Fruit fly (Drosophila melanogaster) whole organism, embryonic: ENCODE results near the gene CG10283.

Source experiments
- Atf-2 ChIP-seq: fragments of 200-800 bp; sonication (Bioruptor generic); optimal IDR thresholded peaks from 2 replicates; lab custom pipeline; 2016; ENCODE audit warnings: missing biosample characterization, missing genetic modification characterization
- Blimp-1 ChIP-seq: fragments of 200-800 bp; sonication (Bioruptor generic); optimal IDR thresholded peaks from 3 replicates; lab custom pipeline; 2018; ENCODE audit warnings: missing biosample characterization, missing genetic modification characterization, mild to moderate bottlenecking, moderate library complexity, missing genetic modification reagents
- Bteb2 ChIP-seq: fragments of 200-800 bp; sonication (Bioruptor generic); optimal IDR thresholded peaks from 2 replicates; lab custom pipeline; 2016; ENCODE audit warnings: missing biosample characterization, missing genetic modification characterization
- CG11398 ChIP-seq: fragments of 200-800 bp; sonication (Bioruptor generic); optimal IDR thresholded peaks from 2 replicates; lab custom pipeline; 2016; ENCODE audit warnings: missing biosample characterization, missing genetic modification characterization
- CG11695 ChIP-seq: fragments of 200-800 bp; sonication (Bioruptor generic); IDR thresholded peaks from 3 replicates; pipeline ENCODE4 v1.3.6; 2022; ENCODE audit warnings: missing biosample characterization, missing genetic modification characterization
- CG14441 ChIP-seq: fragments of 200-800 bp; sonication (Bioruptor generic); IDR thresholded peaks from 2 replicates; pipeline ENCODE4 v1.3.6; 2022; ENCODE audit warnings: missing biosample characterization, missing genetic modification characterization
- CG14965 ChIP-seq: fragments of 200-800 bp; sonication (Bioruptor generic); optimal IDR thresholded peaks from 2 replicates; lab custom pipeline; 2016; ENCODE audit warnings: missing biosample characterization, missing genetic modification characterization, borderline replicate concordance
- CG15479 ChIP-seq: fragments of 200-800 bp; sonication (Bioruptor generic); optimal IDR thresholded peaks from 3 replicates; lab custom pipeline; 2019; ENCODE audit warnings: missing biosample characterization, mild to moderate bottlenecking, missing genetic modification characterization, moderate library complexity
- CG2712 ChIP-seq: fragments of 200-800 bp; optimal IDR thresholded peaks from 3 replicates; lab custom pipeline; 2019; ENCODE audit warnings: missing biosample characterization, mild to moderate bottlenecking, missing genetic modification characterization, moderate library complexity
- CG31441 ChIP-seq: fragments of 200-800 bp; sonication (Bioruptor generic); IDR thresholded peaks from 2 replicates; pipeline ENCODE4 v1.3.6; 2022; ENCODE audit warnings: missing biosample characterization, missing genetic modification characterization
- CG34422 ChIP-seq: fragments of 200-800 bp; sonication (Bioruptor generic); IDR thresholded peaks from 3 replicates; pipeline ENCODE4 v1.3.6; 2022; ENCODE audit warnings: missing biosample characterization, missing genetic modification characterization
- CG7271 ChIP-seq: fragments of 200-800 bp; sonication (Bioruptor generic); optimal IDR thresholded peaks from 2 replicates; lab custom pipeline; 2018; ENCODE audit warnings: missing biosample characterization, mild to moderate bottlenecking, missing genetic modification characterization, moderate library complexity
- CG7839 ChIP-seq: fragments of 200-800 bp; sonication (Bioruptor generic); optimal IDR thresholded peaks from 3 replicates; lab custom pipeline; 2018; ENCODE audit warnings: missing biosample characterization, mild to moderate bottlenecking, missing genetic modification characterization, moderate library complexity
- CG8290 ChIP-seq, 3 experiments: fragments of 200-800 bp; sonication (Bioruptor generic); optimal IDR thresholded peaks; 2 replicates each; lab custom pipeline; 2016 to 2019; ENCODE audit warnings: missing biosample characterization in 3 of 3, missing genetic modification characterization in 3 of 3, mild to moderate bottlenecking in 2 of 3, moderate library complexity in 1 of 3
- CG8944 ChIP-seq: fragments of 200-800 bp; sonication (Bioruptor generic); optimal IDR thresholded peaks from 3 replicates; lab custom pipeline; 2016; ENCODE audit warnings: missing biosample characterization, missing genetic modification characterization
- CG9797 ChIP-seq: fragments of 200-800 bp; sonication (Bioruptor generic); optimal IDR thresholded peaks from 3 replicates; lab custom pipeline; 2018; ENCODE audit warnings: missing biosample characterization, mild to moderate bottlenecking, missing genetic modification characterization
- CG9932 ChIP-seq: fragments of 200-800 bp; sonication (Bioruptor generic); IDR thresholded peaks from 2 replicates; pipeline ENCODE4 v1.3.6; 2022; ENCODE audit warnings: missing biosample characterization, missing genetic modification characterization
- Dbx ChIP-seq: fragments of 200-800 bp; sonication (Bioruptor generic); IDR thresholded peaks from 3 replicates; pipeline ENCODE4 v1.3.6; 2022; ENCODE audit warnings: missing biosample characterization, missing genetic modification characterization
- Doc2 ChIP-seq: fragments of 200-800 bp; sonication (Bioruptor generic); IDR thresholded peaks from 2 replicates; pipeline ENCODE4 v1.3.6; 2022; ENCODE audit warnings: missing biosample characterization, missing genetic modification characterization
- Dp ChIP-seq: fragments of 200-800 bp; sonication (Bioruptor generic); optimal IDR thresholded peaks from 2 replicates; lab custom pipeline; 2018; ENCODE audit warnings: missing biosample characterization, mild to moderate bottlenecking, missing genetic modification characterization, moderate library complexity
- E2f1 ChIP-seq: fragments of 200-800 bp; sonication (Bioruptor generic); IDR thresholded peaks from 2 replicates; pipeline ENCODE4 v1.3.6; 2022; ENCODE audit warnings: missing biosample characterization, missing genetic modification characterization
- E2f2 ChIP-seq: fragments of 200-800 bp; sonication (Bioruptor generic); IDR thresholded peaks from 2 replicates; pipeline ENCODE4 v1.3.6; 2022; ENCODE audit warnings: missing biosample characterization, missing genetic modification characterization
- Gsc ChIP-seq: fragments of 200-800 bp; sonication (Bioruptor generic); IDR thresholded peaks from 2 replicates; pipeline ENCODE4 v1.3.6; 2022; ENCODE audit warnings: missing biosample characterization, missing genetic modification characterization
- HLHmδ ChIP-seq: fragments of 200-800 bp; sonication (Bioruptor generic); optimal IDR thresholded peaks from 2 replicates; lab custom pipeline; 2018; ENCODE audit warnings: missing biosample characterization, mild to moderate bottlenecking, missing genetic modification characterization, moderate library complexity
- Hr51 ChIP-seq, 2 experiments: fragments of 200-800 bp; sonication (Bioruptor generic); optimal IDR thresholded peaks; 2 replicates in 1 of 2; 3 replicates in 1 of 2; lab custom pipeline; 2016 to 2018; ENCODE audit warnings: missing biosample characterization in 2 of 2, missing genetic modification characterization in 2 of 2, mild to moderate bottlenecking in 1 of 2, moderate library complexity in 1 of 2
- Lim3 ChIP-seq: fragments of 200-800 bp; sonication (Bioruptor generic); IDR thresholded peaks from 2 replicates; pipeline ENCODE4 v1.3.6; 2022; ENCODE audit warnings: missing biosample characterization, missing genetic modification characterization
- Mrtf ChIP-seq: fragments of 200-800 bp; sonication (Bioruptor generic); IDR thresholded peaks from 3 replicates; pipeline ENCODE4 v1.3.6; 2022; ENCODE audit warnings: missing biosample characterization, missing genetic modification characterization
- Myb ChIP-seq: fragments of 200-800 bp; sonication (Bioruptor generic); optimal IDR thresholded peaks from 2 replicates; lab custom pipeline; 2016; ENCODE audit warnings: missing biosample characterization, missing genetic modification characterization
- Neu2 ChIP-seq: fragments of 200-800 bp; sonication (Bioruptor generic); optimal IDR thresholded peaks from 3 replicates; lab custom pipeline; 2016; ENCODE audit warnings: missing biosample characterization, missing genetic modification characterization, borderline replicate concordance
- Rfx ChIP-seq: fragments of 200-800 bp; sonication (Bioruptor generic); IDR thresholded peaks from 2 replicates; pipeline ENCODE4 v1.3.6; 2022; ENCODE audit warnings: missing biosample characterization, missing genetic modification characterization
- ac ChIP-seq: fragments of 200-800 bp; sonication (Bioruptor generic); optimal IDR thresholded peaks from 3 replicates; lab custom pipeline; 2017; ENCODE audit warnings: missing biosample characterization, mild to moderate bottlenecking, missing genetic modification characterization
- az2 ChIP-seq: fragments of 200-800 bp; sonication (Bioruptor generic); optimal IDR thresholded peaks from 3 replicates; lab custom pipeline; 2016; ENCODE audit warnings: missing biosample characterization, missing genetic modification characterization
- dati ChIP-seq: fragments of 200-800 bp; sonication (Bioruptor generic); IDR thresholded peaks from 2 replicates; pipeline ENCODE4 v1.3.6; 2022; ENCODE audit warnings: missing biosample characterization, missing genetic modification characterization
- dmrt99B ChIP-seq: fragments of 200-800 bp; sonication (Bioruptor generic); optimal IDR thresholded peaks from 2 replicates; lab custom pipeline; 2018; ENCODE audit warnings: missing biosample characterization, mild to moderate bottlenecking, missing genetic modification characterization, moderate library complexity
- dpn ChIP-seq, 2 experiments: fragments of 200-800 bp; sonication (Bioruptor generic); optimal IDR thresholded peaks; 3 replicates each; lab custom pipeline; 2016; ENCODE audit warnings: missing biosample characterization in 2 of 2, missing genetic modification characterization in 2 of 2
- esg ChIP-seq: fragments of 200-800 bp; sonication (Bioruptor generic); conservative IDR thresholded peaks from 2 replicates; pipeline ENCODE4 v1.3.6; 2022; ENCODE audit warnings: missing biosample characterization, missing genetic modification characterization
- exex ChIP-seq: fragments of 200-800 bp; sonication (Bioruptor generic); optimal IDR thresholded peaks from 4 replicates; lab custom pipeline; 2018; ENCODE audit warnings: missing biosample characterization, mild to moderate bottlenecking, missing genetic modification characterization, moderate library complexity
- hkb ChIP-seq, 2 experiments: fragments of 200-800 bp in 1 of 2; fragments of >200 bp in 1 of 2; sonication (Bioruptor generic) in 1 of 2; IDR thresholded peaks in 1 of 2; optimal IDR thresholded peaks in 1 of 2; 2 replicates each; pipeline versions ENCODE4 v1.3.6 to Lab custom; 2017 to 2022; ENCODE audit warnings: missing biosample characterization in 1 of 2, missing genetic modification characterization in 1 of 2
- ind ChIP-seq: fragments of 200-800 bp; sonication (Bioruptor generic); optimal IDR thresholded peaks from 3 replicates; lab custom pipeline; 2016; ENCODE audit warnings: missing biosample characterization, missing genetic modification characterization
- ken ChIP-seq: fragments of 200-800 bp; sonication (Bioruptor generic); IDR thresholded peaks from 3 replicates; pipeline ENCODE4 v1.3.6; 2022; ENCODE audit warnings: missing biosample characterization, missing genetic modification characterization
- knrl ChIP-seq: fragments of 200-800 bp; sonication (Bioruptor generic); IDR thresholded peaks from 3 replicates; pipeline ENCODE4 v1.3.6; 2022; ENCODE audit warnings: missing biosample characterization, missing genetic modification characterization; ENCODE audit not compliant: partially characterized antibody
- lmd ChIP-seq: fragments of 200-800 bp; sonication (Bioruptor generic); IDR thresholded peaks from 2 replicates; pipeline ENCODE4 v1.3.6; 2022; ENCODE audit warnings: missing biosample characterization, missing genetic modification characterization
- otp ChIP-seq: fragments of 200-800 bp; sonication (Bioruptor generic); IDR thresholded peaks from 3 replicates; pipeline ENCODE4, ENCODE4 v1.3.6; 2022; ENCODE audit warnings: missing biosample characterization, missing genetic modification characterization
- slbo ChIP-seq: fragments of 200-800 bp; sonication (Bioruptor generic); IDR thresholded peaks from 2 replicates; pipeline ENCODE4 v1.3.6; 2022; ENCODE audit warnings: missing biosample characterization, missing genetic modification characterization
- sob ChIP-seq: fragments of 200-800 bp; sonication (Bioruptor generic); IDR thresholded peaks from 2 replicates; pipeline ENCODE4 v1.3.6; 2022; ENCODE audit warnings: missing biosample characterization, missing genetic modification characterization
- toy ChIP-seq: fragments of 200-800 bp; sonication (Bioruptor generic); IDR thresholded peaks from 2 replicates; pipeline ENCODE4 v1.3.6; 2022; ENCODE audit warnings: missing biosample characterization, missing genetic modification characterization
- trem ChIP-seq: fragments of 200-800 bp; optimal IDR thresholded peaks from 3 replicates; lab custom pipeline; 2019; ENCODE audit warnings: missing biosample characterization, mild to moderate bottlenecking, missing genetic modification characterization, moderate library complexity
- tx ChIP-seq: fragments of 200-800 bp; sonication (Bioruptor generic); optimal IDR thresholded peaks from 2 replicates; lab custom pipeline; 2016; ENCODE audit warnings: missing biosample characterization, missing genetic modification characterization
- wdn ChIP-seq: fragments of 200-800 bp; sonication (Bioruptor generic); IDR thresholded peaks from 2 replicates; pipeline ENCODE4 v1.3.6; 2022; ENCODE audit warnings: missing biosample characterization, missing genetic modification characterization

Gene CG10283

DNA sequence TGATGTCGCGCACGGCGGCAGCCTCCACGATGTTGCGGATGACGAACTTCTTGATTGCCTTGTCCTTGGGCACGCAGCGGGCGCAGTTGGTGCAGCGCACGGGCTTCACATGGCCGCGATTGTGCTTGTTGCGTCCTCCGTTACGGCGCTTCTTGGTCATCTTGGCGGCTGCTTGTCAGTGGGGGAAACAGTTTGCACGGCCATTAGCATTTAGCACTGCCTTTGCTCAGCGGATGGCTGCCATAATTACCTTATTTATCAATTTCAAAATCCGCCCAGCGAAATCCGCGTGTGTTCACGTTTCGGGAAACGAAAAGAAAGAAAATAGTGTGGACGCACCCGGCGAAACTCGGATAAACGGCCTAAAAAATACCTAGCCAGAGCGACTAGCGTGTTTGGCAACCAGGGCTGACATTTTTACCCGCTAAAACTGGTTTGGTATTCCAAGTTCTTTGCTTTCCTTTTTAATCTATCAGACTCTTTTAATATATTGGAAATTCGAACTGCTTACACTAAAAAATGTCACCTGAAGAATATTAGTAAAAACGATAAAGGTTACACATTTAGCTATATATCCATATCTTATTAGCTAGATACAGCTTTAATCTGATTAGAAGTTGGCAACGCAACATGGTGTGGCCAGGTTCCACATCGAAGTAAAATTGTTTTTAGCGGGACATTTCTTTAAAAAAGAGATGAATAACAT, 41.3 kb downstream of the CG10283 start, which contains the start of gene RpS26 (continued):
- TF ChIP-seq Bteb2 (peak; percentile 29), otp (peak; percentile 46; the same call in 2 of the 3 replicates), Lim3 (GFP tag; lab: Robert Waterston, UW) (no peak), Rfx (GFP tag; lab: Robert Waterston, UW) (peak; percentile 75), Blimp-1 (GFP tag; lab: Kevin White, UChicago) (no peak), hkb (optimal IDR thresholded peaks at IDR 0.05; lab: Kevin White, UChicago) (peak; percentile 83), hkb (GFP tag; IDR thresholded peaks at IDR 0.05; lab: Robert Waterston, UW) (peak; percentile 55), CG11695 (no peak), CG9932 (GFP tag; lab: Robert Waterston, UW) (peak; percentile 60), tx (GFP tag; lab: Kevin White, UChicago) (peak; percentile 16), dpn (GFP tag; optimal IDR thresholded peaks at IDR 0.05; lab: Kevin White, UChicago) (peak; percentile 42 to 70), knrl (GFP tag; lab: Robert Waterston, UW) (0 out of 3 replicates have a peak, but pooled peaks have one; percentile 31), CG2712 (tag; lab: Kevin White, UChicago) (peak; percentile 55), wdn (GFP tag; lab: Robert Waterston, UW) (no peak), CG34422 (GFP tag; lab: Robert Waterston, UW) (peak; percentile 40; the same call in 1 of the 3 replicates), ken (GFP tag; lab: Robert Waterston, UW) (peak; percentile 46; the same call in 1 of the 3 replicates), CG7271 (no peak), CG31441 (no peak; the same call in 1 of the 2 replicates), Dbx (GFP tag; lab: Robert Waterston, UW) (peak; percentile 71; the same call in 1 of the 3 replicates), dati (GFP tag; lab: Robert Waterston, UW) (no peak), CG11398 (GFP tag; lab: Kevin White, UChicago) (no peak), Doc2 (GFP tag; lab: Robert Waterston, UW) (no peak), CG14965 (no peak), CG14441 (GFP tag; lab: Robert Waterston, UW) (peak; percentile 9; the same call in 1 of the 2 replicates), E2f1 (GFP tag; lab: Robert Waterston, UW) (no peak), CG9797 (GFP tag; lab: Kevin White, UChicago) (peak; percentile 83), toy (GFP tag; lab: Robert Waterston, UW) (no peak; the same call in 1 of the 2 replicates), CG8290 (GFP tag; optimal IDR thresholded peaks at IDR 0.05; lab: Kevin White, UChicago) (peak; percentile 46), CG8290 (tag; optimal IDR thresholded peaks at IDR 0.05; lab: Kevin White, UChicago) (peak in 1 of 2 experiments; percentile 59), Hr51 (GFP tag; optimal IDR thresholded peaks at IDR 0.05; lab: Kevin White, UChicago) (peak in 1 of 2 experiments; percentile 60), CG7839 (tag; lab: Kevin White, UChicago) (peak; percentile 59), Neu2 (no peak), Gsc (GFP tag; lab: Robert Waterston, UW) (no peak), dmrt99B (tag; lab: Kevin White, UChicago) (no peak), az2 (GFP tag; lab: Kevin White, UChicago) (no peak), E2f2 (GFP tag; lab: Robert Waterston, UW) (peak; percentile 60), lmd (GFP tag; lab: Robert Waterston, UW) (peak; percentile 61), HLHmδ (no peak), trem (tag; lab: Kevin White, UChicago) (peak; percentile 20), Mrtf (GFP tag; lab: Robert Waterston, UW) (no peak), CG8944 (GFP tag; lab: Kevin White, UChicago) (peak; percentile 12), esg (GFP tag; lab: Robert Waterston, UW) (no peak; the same call in 1 of the 2 replicates), slbo (GFP tag; lab: Robert Waterston, UW) (peak; percentile 70), ind (GFP tag; lab: Kevin White, UChicago) (peak; percentile 9), Dp (GFP tag; lab: Kevin White, UChicago) (peak; percentile 34), exex (no peak), Atf-2 (no peak), CG15479 (GFP tag; lab: Kevin White, UChicago) (peak; percentile 14), ac (GFP tag; lab: Kevin White, UChicago) (no peak), Myb (GFP tag; lab: Kevin White, UChicago) (peak; percentile 7), sob (peak; percentile 49)
